Worm (Caenorhabditis elegans) whole organism, late embryonic: ENCODE results near the gene K10D2.5.

Experiments used
- C38D4.7 ChIP-seq: fragments of 200-800 bp; sonication (Bioruptor generic); optimal IDR thresholded peaks from 2 replicates; lab custom pipeline; 2018; ENCODE audit warnings: mild to moderate bottlenecking, missing genetic modification characterization, moderate library complexity, missing compliant biosample characterization
- F13H6.1 ChIP-seq: sonication (generic microtip); optimal IDR thresholded peaks from 2 replicates; lab custom pipeline; 2016; ENCODE audit warnings: missing genetic modification characterization, missing compliant biosample characterization
- K02D7.2 ChIP-seq: sonication (generic microtip); optimal IDR thresholded peaks from 2 replicates; lab custom pipeline; 2017; ENCODE audit warnings: mild to moderate bottlenecking, missing genetic modification characterization, missing compliant biosample characterization
- K09A11.1 ChIP-seq: sonication (generic microtip); optimal IDR thresholded peaks from 2 replicates; lab custom pipeline; 2017; ENCODE audit warnings: antibody characterized with exemption, mild to moderate bottlenecking, missing genetic modification characterization, missing compliant biosample characterization; ENCODE audit not compliant: insufficient read depth
- ahr-1 ChIP-seq: sonication (generic microtip); optimal IDR thresholded peaks from 2 replicates; lab custom pipeline; 2016; ENCODE audit warnings: missing genetic modification characterization, missing compliant biosample characterization
- ama-1 ChIP-seq: fragments of 150-350 bp; optimal IDR thresholded peaks from 2 replicates; lab custom pipeline; 2014
- ceh-18 ChIP-seq: sonication (generic microtip); optimal IDR thresholded peaks from 2 replicates; lab custom pipeline; 2016; ENCODE audit warnings: missing genetic modification characterization, missing compliant biosample characterization
- ceh-19 ChIP-seq: fragments of 200-800 bp; sonication (Bioruptor generic); optimal IDR thresholded peaks from 2 replicates; lab custom pipeline; 2018; ENCODE audit warnings: mild to moderate bottlenecking, missing genetic modification characterization, missing compliant biosample characterization
- ceh-2 ChIP-seq: sonication (generic microtip); optimal IDR thresholded peaks from 2 replicates; lab custom pipeline; 2016; ENCODE audit warnings: missing genotype, missing genetic modification characterization, missing compliant biosample characterization
- ceh-24 ChIP-seq: sonication (generic microtip); optimal IDR thresholded peaks from 2 replicates; lab custom pipeline; 2016; ENCODE audit warnings: mild to moderate bottlenecking, missing genetic modification characterization, missing compliant biosample characterization
- ceh-30 ChIP-seq: fragments of 150-350 bp; optimal IDR thresholded peaks from 2 replicates; lab custom pipeline; 2014; ENCODE audit warnings: missing biosample characterization, missing genetic modification characterization
- ceh-31 ChIP-seq: sonication (generic microtip); optimal IDR thresholded peaks from 2 replicates; lab custom pipeline; 2016; ENCODE audit warnings: missing genetic modification characterization, missing compliant biosample characterization
- ceh-6 ChIP-seq: fragments of 200-800 bp; sonication (Bioruptor generic); optimal IDR thresholded peaks from 2 replicates; lab custom pipeline; 2018; ENCODE audit warnings: mild to moderate bottlenecking, missing genetic modification characterization, missing compliant biosample characterization
- dmd-4 ChIP-seq: sonication (generic microtip); optimal IDR thresholded peaks from 2 replicates; lab custom pipeline; 2016; ENCODE audit warnings: borderline replicate concordance, missing genetic modification characterization, missing compliant biosample characterization
- elt-2 ChIP-seq: sonication (generic microtip); optimal IDR thresholded peaks from 2 replicates; lab custom pipeline; 2016; ENCODE audit warnings: missing genetic modification reagents, missing genetic modification characterization, missing compliant biosample characterization
- ets-4 ChIP-seq: sonication (generic microtip); optimal IDR thresholded peaks from 2 replicates; lab custom pipeline; 2016; ENCODE audit warnings: missing genetic modification characterization, missing compliant biosample characterization
- eyg-1 ChIP-seq: sonication (generic microtip); optimal IDR thresholded peaks from 2 replicates; lab custom pipeline; 2016; ENCODE audit warnings: missing genotype, missing genetic modification characterization, missing compliant biosample characterization
- fkh-10 ChIP-seq: fragments of 150-350 bp; optimal IDR thresholded peaks from 2 replicates; lab custom pipeline; 2014; ENCODE audit warnings: missing biosample characterization, missing genetic modification reagents, missing genetic modification characterization
- hlh-15 ChIP-seq: sonication (generic microtip); optimal IDR thresholded peaks from 2 replicates; lab custom pipeline; 2016; ENCODE audit warnings: missing genetic modification characterization, missing compliant biosample characterization
- hlh-8 ChIP-seq: sonication (generic microtip); optimal IDR thresholded peaks from 2 replicates; lab custom pipeline; 2016; ENCODE audit warnings: missing genotype, missing genetic modification characterization, missing compliant biosample characterization
- lim-6 ChIP-seq: sonication (generic microtip); optimal IDR thresholded peaks from 2 replicates; lab custom pipeline; 2016; ENCODE audit warnings: missing genetic modification characterization, missing compliant biosample characterization
- mec-3 ChIP-seq: sonication (generic microtip); optimal IDR thresholded peaks from 2 replicates; lab custom pipeline; 2016; ENCODE audit warnings: borderline replicate concordance, missing genetic modification characterization, missing compliant biosample characterization
- nfya-1 ChIP-seq: sonication (generic microtip); optimal IDR thresholded peaks from 2 replicates; lab custom pipeline; 2017; ENCODE audit warnings: missing genetic modification characterization, mild to moderate bottlenecking, missing compliant biosample characterization, antibody characterized with exemption, moderate library complexity
- nhr-11 ChIP-seq: fragments of 150-350 bp; optimal IDR thresholded peaks from 2 replicates; lab custom pipeline; 2014; ENCODE audit warnings: missing biosample characterization, missing genetic modification characterization
- pag-3 ChIP-seq: sonication (generic microtip); optimal IDR thresholded peaks from 2 replicates; lab custom pipeline; 2016; ENCODE audit warnings: missing compliant biosample characterization, missing genetic modification characterization, borderline replicate concordance
- pat-9 ChIP-seq: fragments of 200-800 bp; sonication (Bioruptor generic); optimal IDR thresholded peaks from 2 replicates; lab custom pipeline; 2018; ENCODE audit warnings: mild to moderate bottlenecking, missing genetic modification characterization, moderate library complexity, missing compliant biosample characterization
- pax-1 ChIP-seq: fragments of 150-350 bp; optimal IDR thresholded peaks from 2 replicates; lab custom pipeline; 2014; ENCODE audit warnings: missing biosample characterization, missing genetic modification characterization
- pha-2 ChIP-seq: sonication (generic microtip); optimal IDR thresholded peaks from 2 replicates; lab custom pipeline; 2017; ENCODE audit warnings: mild to moderate bottlenecking, missing genetic modification characterization, missing compliant biosample characterization
- pha-4 ChIP-seq: fragments of 150-350 bp; optimal IDR thresholded peaks from 2 replicates; lab custom pipeline; 2018; ENCODE audit warnings: missing biosample characterization, missing genetic modification reagents, missing genetic modification characterization
- pqm-1 ChIP-seq: sonication (generic microtip); optimal IDR thresholded peaks from 2 replicates; lab custom pipeline; 2016; ENCODE audit warnings: missing genetic modification characterization, missing compliant biosample characterization
- sox-4 ChIP-seq: sonication (generic microtip); optimal IDR thresholded peaks from 2 replicates; lab custom pipeline; 2017; ENCODE audit warnings: mild to moderate bottlenecking, missing genetic modification characterization, inconsistent platforms, missing compliant biosample characterization
- syd-9 ChIP-seq: sonication (generic microtip); optimal IDR thresholded peaks from 2 replicates; lab custom pipeline; 2016; ENCODE audit warnings: mild to moderate bottlenecking, missing genetic modification characterization, moderate library complexity, missing compliant biosample characterization
- zip-5 ChIP-seq: sonication (generic microtip); optimal IDR thresholded peaks from 2 replicates; lab custom pipeline; 2016; ENCODE audit warnings: missing genetic modification characterization, missing compliant biosample characterization
- ztf-16 ChIP-seq: sonication (generic microtip); optimal IDR thresholded peaks from 2 replicates; lab custom pipeline; 2017; ENCODE audit warnings: missing genetic modification characterization, missing compliant biosample characterization

K10D2.5 gene

DNA sequence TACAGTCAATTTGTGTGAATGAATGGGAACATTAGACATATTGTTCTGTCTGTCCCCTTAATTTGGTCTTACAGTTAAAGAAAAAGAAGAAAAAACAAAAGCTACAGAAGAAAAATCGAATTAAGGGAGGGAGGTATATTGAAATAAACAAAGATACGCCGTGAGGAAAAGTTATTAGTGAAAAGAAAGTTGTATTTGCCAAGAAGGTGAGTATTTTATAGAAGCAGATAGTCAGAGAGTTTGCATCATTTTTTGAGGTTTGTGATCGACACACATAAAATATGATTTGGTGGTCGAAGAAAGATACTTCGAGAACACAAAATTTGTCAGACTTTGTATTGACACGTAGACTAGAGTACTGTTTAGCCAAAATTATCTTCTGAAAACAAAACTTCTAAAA, 27.8 kb downstream of the K10D2.5 start:
- TF ChIP-seq nhr-11 = no peak
- TF ChIP-seq pha-2 (tag; lab: Kevin White, UChicago) = no peak
- TF ChIP-seq, all 69 proteins: peak for 0

DNA sequence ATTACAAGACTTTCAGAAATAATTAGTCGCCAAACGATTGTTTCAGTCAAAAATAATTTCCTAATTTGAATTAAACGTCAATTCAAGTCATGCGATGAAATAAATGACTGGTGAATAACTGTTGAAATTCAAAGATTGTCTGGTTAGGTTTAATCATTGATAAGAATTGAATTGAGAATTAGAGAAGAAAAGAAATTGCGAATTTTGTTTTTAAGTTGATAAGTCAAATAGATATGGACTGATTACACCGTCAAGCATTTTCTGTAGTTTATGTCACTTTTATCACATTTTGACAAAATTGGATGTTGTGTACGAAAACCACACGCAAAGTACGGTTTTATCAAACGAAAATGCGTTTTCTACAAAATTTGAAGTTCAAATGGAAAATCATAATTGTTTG, 28.7 kb downstream of the K10D2.5 start:
- TF ChIP-seq ceh-24 (tag; lab: Kevin White, UChicago) (no peak), K02D7.2 (tag; lab: Kevin White, UChicago) (no peak), elt-2 (tag; lab: Kevin White, UChicago) (peak; percentile 47)

DNA sequence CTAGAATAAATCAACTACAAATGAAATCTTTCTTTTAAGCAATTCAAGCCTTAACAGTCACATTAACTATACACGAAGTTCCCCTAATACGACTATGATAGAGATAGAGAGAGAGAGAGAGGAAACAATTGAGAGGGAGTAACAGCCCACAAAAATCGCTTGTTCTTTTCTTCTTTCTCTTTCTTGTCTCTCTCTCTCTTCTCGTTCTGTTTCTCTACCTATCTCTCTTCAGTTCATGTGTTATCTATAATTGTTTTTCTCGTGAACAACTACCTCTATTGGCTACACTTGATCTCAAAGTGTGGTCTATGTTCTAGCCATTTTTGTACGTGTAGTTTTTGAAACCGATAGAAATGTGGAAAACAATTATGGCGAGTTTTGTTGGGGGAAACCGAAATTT, 30.1 kb downstream of the K10D2.5 start:
- peak; percentile 66 for TF ChIP-seq nfya-1 (tag; lab: Kevin White, UChicago)
- no peak for TF ChIP-seq fkh-10 (GFP tag; lab: Kevin White, UChicago)
- no peak for TF ChIP-seq pat-9 (tag; lab: Kevin White, UChicago)
- TF ChIP-seq eyg-1 (tag; lab: Kevin White, UChicago) = no peak
- TF ChIP-seq K02D7.2 (tag; lab: Kevin White, UChicago) = no peak
- TF ChIP-seq ets-4 = peak; percentile 34
- TF ChIP-seq syd-9 (tag; lab: Kevin White, UChicago) = no peak
- TF ChIP-seq ahr-1 (tag; lab: Kevin White, UChicago) = no peak
- no peak for TF ChIP-seq hlh-15
- TF ChIP-seq dmd-4 (tag; lab: Kevin White, UChicago) = no peak
- no peak for TF ChIP-seq ceh-19 (GFP tag; lab: Kevin White, UChicago)
- TF ChIP-seq ama-1 (lab: Kevin White, UChicago) = no peak
- no peak for TF ChIP-seq ceh-6
- no peak for TF ChIP-seq hlh-8
- no peak for TF ChIP-seq K09A11.1 (tag; lab: Kevin White, UChicago)
- no peak for TF ChIP-seq pqm-1
- TF ChIP-seq elt-2 (tag; lab: Kevin White, UChicago) = peak; percentile 5
- no peak for TF ChIP-seq ceh-31 (tag; lab: Kevin White, UChicago)
- TF ChIP-seq F13H6.1 (tag; lab: Kevin White, UChicago) = no peak
- no peak for TF ChIP-seq pax-1 (tag; lab: Kevin White, UChicago)
- TF ChIP-seq C38D4.7 (GFP tag; lab: Kevin White, UChicago) = no peak
- no peak for TF ChIP-seq pha-4 (tag; lab: Kevin White, UChicago)
- peak; percentile 20 for TF ChIP-seq ceh-18 (tag; lab: Kevin White, UChicago)
- no peak for TF ChIP-seq ceh-30 (tag; lab: Kevin White, UChicago)
- TF ChIP-seq lim-6 = no peak
- TF ChIP-seq sox-4 (tag; lab: Kevin White, UChicago) = no peak
- no peak for TF ChIP-seq mec-3 (tag; lab: Kevin White, UChicago)

DNA sequence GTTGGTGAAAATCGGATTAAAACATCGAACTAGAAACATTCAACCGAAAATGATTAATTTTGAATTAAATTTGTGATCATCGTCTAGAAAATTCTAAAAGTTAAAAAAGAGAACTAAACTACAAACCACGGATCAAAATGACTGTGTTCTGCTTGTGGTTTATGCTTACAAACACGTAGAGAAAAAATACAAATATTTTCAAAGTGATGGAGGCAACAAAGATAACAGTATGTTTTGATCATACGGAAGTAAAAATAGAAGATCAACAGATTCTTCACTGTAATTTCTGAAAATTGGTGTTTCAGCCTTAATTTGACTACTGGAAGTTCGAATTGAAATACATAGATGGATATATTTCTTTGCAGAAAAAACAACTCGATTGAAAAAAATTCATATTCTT, 30.8 kb downstream of the K10D2.5 start:
- no peak for TF ChIP-seq zip-5 (tag; lab: Kevin White, UChicago)
- TF ChIP-seq ceh-24 (tag; lab: Kevin White, UChicago) = no peak
- no peak for TF ChIP-seq K09A11.1 (tag; lab: Kevin White, UChicago)
- no peak for TF ChIP-seq lim-6
- no peak for TF ChIP-seq syd-9 (tag; lab: Kevin White, UChicago)
- no peak for TF ChIP-seq ztf-16 (tag; lab: Kevin White, UChicago)
- TF ChIP-seq C38D4.7 (GFP tag; lab: Kevin White, UChicago) = no peak
- TF ChIP-seq ceh-2 (tag; lab: Kevin White, UChicago) = no peak
- no peak for TF ChIP-seq K02D7.2 (tag; lab: Kevin White, UChicago)

DNA sequence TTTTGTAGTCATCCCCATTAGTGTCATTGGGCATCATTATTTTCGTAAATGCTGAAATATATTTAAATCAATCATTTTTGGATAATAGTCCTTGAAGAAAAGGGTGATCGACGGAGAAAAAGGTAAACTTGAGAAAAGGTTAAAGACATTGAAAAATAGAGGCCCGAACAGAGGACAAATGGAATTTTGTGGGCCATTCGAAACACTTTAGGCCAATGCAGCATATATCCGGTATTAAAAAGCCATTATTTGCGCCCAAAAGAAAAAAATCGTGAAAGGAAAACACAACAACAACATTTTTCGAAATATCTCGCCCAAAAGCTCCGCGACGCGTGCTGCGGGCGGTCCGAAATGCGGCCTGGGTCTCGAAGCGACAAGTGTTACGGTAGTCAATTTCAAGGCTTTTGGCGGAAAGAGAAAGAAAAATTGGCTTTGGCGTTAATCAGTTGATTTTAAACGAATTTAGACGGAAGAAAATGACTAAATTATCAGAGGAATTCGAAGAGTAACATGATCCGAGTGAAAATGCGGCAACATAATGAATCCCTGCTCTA, 34.4 kb downstream of the K10D2.5 start, which contains the start of gene morc-1:
Gene morc-1, minus strand, starts transcription at position 51 of the 554 bp plus-strand sequence.
- TF ChIP-seq pag-3 (tag; lab: Kevin White, UChicago) (no peak), C38D4.7 (GFP tag; lab: Kevin White, UChicago) (peak; percentile 7)
- TF ChIP-seq, all 69 proteins: peak for 1
